Worm (Caenorhabditis elegans) whole organism, L3 larva: ENCODE results near the gene B0035.3.
"Not testable (repeated sequence)": the region's sequence is repeated elsewhere in the genome, so short reads cannot be mapped to it uniquely, and the experiment has no call there.

Experiments used
- R02D3.7 ChIP-seq: fragments of 150-350 bp; optimal IDR thresholded peaks from 2 replicates; lab custom pipeline; 2014; ENCODE audit warnings: missing biosample characterization, missing genetic modification characterization
- ZK546.5 ChIP-seq: sonication (generic microtip); optimal IDR thresholded peaks from 2 replicates; lab custom pipeline; 2017; ENCODE audit warnings: missing biosample characterization, missing genetic modification characterization
- aly-2 ChIP-seq: fragments of 150-350 bp; optimal IDR thresholded peaks from 2 replicates; lab custom pipeline; 2014; ENCODE audit warnings: missing biosample characterization, missing genetic modification characterization
- ama-1 ChIP-seq: fragments of 150-350 bp; optimal IDR thresholded peaks from 2 replicates; lab custom pipeline; 2018
- ceh-16 ChIP-seq: sonication (generic microtip); optimal IDR thresholded peaks from 2 replicates; lab custom pipeline; 2017; ENCODE audit warnings: missing biosample characterization, missing genetic modification characterization
- ceh-82 ChIP-seq: fragments of 150-350 bp; optimal IDR thresholded peaks from 2 replicates; lab custom pipeline; 2014; ENCODE audit warnings: missing biosample characterization, missing genetic modification characterization
- ceh-9 ChIP-seq: sonication (generic microtip); optimal IDR thresholded peaks from 2 replicates; lab custom pipeline; 2018; ENCODE audit warnings: missing biosample characterization, missing genetic modification characterization
- daf-12 ChIP-seq: fragments of 150-350 bp; optimal IDR thresholded peaks from 2 replicates; lab custom pipeline; 2014; ENCODE audit warnings: missing biosample characterization, missing genetic modification reagents, missing genetic modification characterization
- elt-1 ChIP-seq: fragments of 150-350 bp; optimal IDR thresholded peaks from 2 replicates; lab custom pipeline; 2014; ENCODE audit warnings: missing biosample characterization, missing genetic modification characterization
- elt-2 ChIP-seq: sonication (generic microtip); optimal IDR thresholded peaks from 2 replicates; lab custom pipeline; 2016; ENCODE audit warnings: missing genetic modification reagents, mild to moderate bottlenecking, missing genetic modification characterization, missing compliant biosample characterization
- eor-1 ChIP-seq, 2 experiments: fragments of 150-350 bp; optimal IDR thresholded peaks; 2 replicates each; lab custom pipeline; 2014 to 2018; ENCODE audit warnings: missing biosample characterization in 2 of 2, missing genetic modification characterization in 2 of 2
- fkh-10 ChIP-seq: sonication (generic microtip); optimal IDR thresholded peaks from 2 replicates; lab custom pipeline; 2017; ENCODE audit warnings: missing biosample characterization, missing genetic modification reagents, missing genetic modification characterization
- fkh-2 ChIP-seq: fragments of 150-350 bp; optimal IDR thresholded peaks from 2 replicates; lab custom pipeline; 2014; ENCODE audit warnings: missing biosample characterization, missing genetic modification reagents, missing genetic modification characterization
- fos-1 ChIP-seq: fragments of 150-350 bp; optimal IDR thresholded peaks from 2 replicates; lab custom pipeline; 2014; ENCODE audit warnings: missing biosample characterization, missing genetic modification characterization
- hmg-11 ChIP-seq: sonication (generic microtip); optimal IDR thresholded peaks from 2 replicates; lab custom pipeline; 2016; ENCODE audit warnings: missing genetic modification characterization, missing compliant biosample characterization
- lin-15B ChIP-seq: fragments of 150-350 bp; optimal IDR thresholded peaks from 2 replicates; lab custom pipeline; 2014; ENCODE audit warnings: missing biosample characterization, missing genetic modification characterization
- lin-39 ChIP-seq: fragments of 150-350 bp; optimal IDR thresholded peaks from 2 replicates; lab custom pipeline; 2018; ENCODE audit warnings: missing biosample characterization, missing genetic modification reagents, missing genetic modification characterization
- lsy-12 ChIP-seq: sonication (generic microtip); optimal IDR thresholded peaks from 2 replicates; lab custom pipeline; 2016; ENCODE audit warnings: mild to moderate bottlenecking, missing genetic modification characterization, missing compliant biosample characterization
- mdl-1 ChIP-seq: fragments of 150-350 bp; optimal IDR thresholded peaks from 2 replicates; lab custom pipeline; 2014; ENCODE audit warnings: missing biosample characterization, missing genetic modification characterization
- mml-1 ChIP-seq: fragments of 150-350 bp; sonication (generic microtip); optimal IDR thresholded peaks from 3 replicates; lab custom pipeline; 2014; ENCODE audit warnings: missing biosample characterization, missing genetic modification characterization
- nhr-11 ChIP-seq: fragments of 150-350 bp; optimal IDR thresholded peaks from 2 replicates; lab custom pipeline; 2014; ENCODE audit warnings: missing biosample characterization, missing genetic modification characterization
- nhr-12 ChIP-seq: fragments of 150-350 bp; optimal IDR thresholded peaks from 2 replicates; lab custom pipeline; 2014; ENCODE audit warnings: missing biosample characterization, missing genetic modification characterization
- nhr-23 ChIP-seq: fragments of 150-350 bp; optimal IDR thresholded peaks from 2 replicates; lab custom pipeline; 2014; ENCODE audit warnings: missing biosample characterization, missing genetic modification reagents, missing genetic modification characterization
- nhr-237 ChIP-seq: fragments of 150-350 bp; optimal IDR thresholded peaks from 2 replicates; lab custom pipeline; 2014; ENCODE audit warnings: missing biosample characterization, missing genetic modification characterization
- nhr-25 ChIP-seq: sonication (generic microtip); optimal IDR thresholded peaks from 2 replicates; lab custom pipeline; 2017; ENCODE audit warnings: missing biosample characterization, missing genetic modification characterization
- nhr-28 ChIP-seq: fragments of 150-350 bp; optimal IDR thresholded peaks from 2 replicates; lab custom pipeline; 2014; ENCODE audit warnings: missing biosample characterization, missing genetic modification characterization
- nhr-67 ChIP-seq: fragments of 150-350 bp; optimal IDR thresholded peaks from 2 replicates; lab custom pipeline; 2014; ENCODE audit warnings: missing biosample characterization, missing genetic modification characterization
- nhr-76 ChIP-seq: fragments of 150-350 bp; sonication (generic microtip); optimal IDR thresholded peaks from 5 replicates; lab custom pipeline; 2014; ENCODE audit warnings: missing biosample characterization, missing genetic modification characterization
- pha-4 ChIP-seq: fragments of 150-350 bp; optimal IDR thresholded peaks from 2 replicates; lab custom pipeline; 2014; ENCODE audit warnings: missing biosample characterization, missing genetic modification reagents, missing genetic modification characterization
- sea-2 ChIP-seq: fragments of 150-350 bp; sonication (generic microtip); optimal IDR thresholded peaks from 4 replicates; lab custom pipeline; 2014; ENCODE audit warnings: missing biosample characterization, missing genetic modification reagents, missing genetic modification characterization
- skn-1 ChIP-seq: fragments of 150-350 bp; optimal IDR thresholded peaks from 2 replicates; lab custom pipeline; 2014; ENCODE audit warnings: missing biosample characterization, missing genetic modification characterization
- snpc-4 ChIP-seq: fragments of 150-350 bp; optimal IDR thresholded peaks from 2 replicates; lab custom pipeline; 2014; ENCODE audit warnings: missing biosample characterization, missing genetic modification characterization
- tbx-2 ChIP-seq: sonication (generic microtip); optimal IDR thresholded peaks from 2 replicates; lab custom pipeline; 2016; ENCODE audit warnings: mild to moderate bottlenecking, missing genetic modification characterization, missing compliant biosample characterization
- unc-39 ChIP-seq: sonication (generic microtip); optimal IDR thresholded peaks from 4 replicates; lab custom pipeline; 2017; ENCODE audit warnings: missing biosample characterization, missing genetic modification characterization
- unc-62 ChIP-seq: fragments of 150-350 bp; sonication (generic microtip); optimal IDR thresholded peaks from 4 replicates; lab custom pipeline; 2014; ENCODE audit warnings: missing biosample characterization, missing genetic modification reagents, missing genetic modification characterization
- zag-1 ChIP-seq: fragments of 150-350 bp; optimal IDR thresholded peaks from 2 replicates; lab custom pipeline; 2014; ENCODE audit warnings: missing biosample characterization, missing genetic modification characterization
- ztf-11 ChIP-seq: fragments of 150-350 bp; optimal IDR thresholded peaks from 2 replicates; lab custom pipeline; 2014; ENCODE audit warnings: missing biosample characterization, missing genetic modification characterization
- ztf-4 ChIP-seq: fragments of 150-350 bp; optimal IDR thresholded peaks from 2 replicates; lab custom pipeline; 2014; ENCODE audit warnings: missing biosample characterization, missing genetic modification characterization

Gene B0035.3

ce11 chrIV:11336180-11336579, 21.4 kb upstream of the B0035.3 start:
- no peak for TF ChIP-seq fos-1 (tag; lab: Kevin White, UChicago)
- TF ChIP-seq lin-15B (tag; lab: Kevin White, UChicago), result no peak
- TF ChIP-seq ama-1, result no peak
- no peak for TF ChIP-seq tbx-2 (tag; lab: Kevin White, UChicago)
- no peak for TF ChIP-seq ceh-9
- no peak for TF ChIP-seq mdl-1 (tag; lab: Kevin White, UChicago)
- TF ChIP-seq ztf-4, result no peak
- no peak for TF ChIP-seq daf-12
- no peak for TF ChIP-seq nhr-23 (tag; lab: Kevin White, UChicago)
- no peak for TF ChIP-seq nhr-11 (tag; lab: Kevin White, UChicago)
- no peak for TF ChIP-seq unc-39 (tag; lab: Kevin White, UChicago)
- TF ChIP-seq aly-2 (tag; lab: Kevin White, UChicago), result no peak

DNA sequence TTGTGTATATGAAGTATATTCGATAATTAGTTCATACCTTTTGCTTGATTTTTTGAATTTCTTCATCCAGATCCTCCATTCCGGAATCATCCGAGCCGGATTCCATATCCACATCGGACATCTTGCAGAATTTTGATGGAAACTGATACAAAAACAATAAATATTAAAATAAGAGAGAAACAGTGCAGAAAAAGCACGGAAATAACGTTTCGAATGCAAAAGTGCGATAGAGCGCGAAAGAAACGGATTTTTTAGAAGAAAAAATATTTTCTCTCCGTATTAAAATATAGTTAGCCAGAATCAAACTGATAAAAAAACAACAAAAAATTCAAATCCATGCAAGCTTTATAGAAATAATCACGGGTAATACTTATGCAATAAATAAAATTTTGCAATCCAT, 18.0 kb upstream of the B0035.3 start, which contains the start of gene sart-3:
Gene sart-3, minus strand, starts transcription at position 219 of the 400 bp plus-strand sequence.
- no peak for TF ChIP-seq unc-39 (tag; lab: Kevin White, UChicago)
- peak; percentile 43 for TF ChIP-seq pha-4 (tag; lab: Kevin White, UChicago)
- no peak for TF ChIP-seq snpc-4 (tag; lab: Kevin White, UChicago)
- no peak for TF ChIP-seq lsy-12 (tag; lab: Kevin White, UChicago)
- TF ChIP-seq lin-15B (tag; lab: Kevin White, UChicago), result peak; percentile 24

DNA sequence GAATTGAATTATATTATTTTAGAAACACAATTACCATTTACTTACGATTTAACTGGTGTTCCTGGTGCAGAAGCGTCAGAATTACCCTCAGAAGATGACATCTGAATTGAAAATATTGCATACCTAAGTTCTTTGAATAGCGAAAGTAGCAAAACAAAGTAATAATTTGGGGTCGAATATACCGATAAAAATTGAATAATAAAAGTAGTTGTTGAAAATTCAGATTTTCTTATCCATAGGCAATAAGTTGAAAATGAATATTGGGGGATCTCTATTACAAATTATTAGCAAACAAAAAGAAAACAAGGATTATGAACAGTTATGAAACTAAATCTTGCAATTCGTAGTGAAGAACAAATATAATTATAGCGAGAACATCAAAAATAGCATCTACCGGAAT, 14.5 kb upstream of the B0035.3 start, which contains the start of gene leo-1:
Gene leo-1, minus strand, starts transcription at position 101 of the 400 bp plus-strand sequence.
- TF ChIP-seq R02D3.7 (tag; lab: Kevin White, UChicago), result no peak
- no peak for TF ChIP-seq nhr-28
- no peak for TF ChIP-seq ceh-9
- no peak for TF ChIP-seq fkh-10 (GFP tag; lab: Kevin White, UChicago)
- TF ChIP-seq zag-1, result no peak
- TF ChIP-seq nhr-25 (tag; lab: Kevin White, UChicago), result no peak
- no peak for TF ChIP-seq unc-39 (tag; lab: Kevin White, UChicago)
- TF ChIP-seq nhr-67 (tag; lab: Kevin White, UChicago), result no peak
- TF ChIP-seq ama-1, result no peak
- no peak for TF ChIP-seq nhr-11 (tag; lab: Kevin White, UChicago)

ce11 chrIV:11326939-11327565, 12.3 kb upstream of the B0035.3 start, which contains the start of gene B0035.21:
Gene B0035.21, plus strand, starts transcription at chrIV:11327260.
- no peak for TF ChIP-seq lin-39
- TF ChIP-seq nhr-28, result no peak
- no peak for TF ChIP-seq nhr-76 (tag; lab: Kevin White, UChicago)
- no peak for TF ChIP-seq ztf-11 (tag; lab: Kevin White, UChicago)
- TF ChIP-seq elt-2 (tag; lab: Kevin White, UChicago), result no peak
- no peak for TF ChIP-seq skn-1
- TF ChIP-seq nhr-237, result no peak
- TF ChIP-seq sea-2 (GFP tag; lab: Kevin White, UChicago), result no peak
- no peak for TF ChIP-seq elt-1 (tag; lab: Kevin White, UChicago)
- no peak for TF ChIP-seq hmg-11 (tag; lab: Kevin White, UChicago)
- TF ChIP-seq pha-4 (tag; lab: Kevin White, UChicago), result no peak

DNA sequence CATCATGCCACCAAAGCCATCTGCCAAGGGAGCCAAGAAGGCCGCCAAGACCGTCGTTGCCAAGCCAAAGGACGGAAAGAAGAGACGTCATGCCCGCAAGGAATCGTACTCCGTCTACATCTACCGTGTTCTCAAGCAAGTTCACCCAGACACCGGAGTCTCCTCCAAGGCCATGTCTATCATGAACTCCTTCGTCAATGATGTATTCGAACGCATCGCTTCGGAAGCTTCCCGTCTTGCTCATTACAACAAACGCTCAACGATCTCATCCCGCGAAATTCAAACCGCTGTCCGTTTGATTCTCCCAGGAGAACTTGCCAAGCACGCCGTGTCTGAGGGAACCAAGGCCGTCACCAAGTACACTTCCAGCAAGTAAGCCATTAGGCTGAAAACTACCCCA, 9.9 kb upstream of the B0035.3 start, which contains the start of gene his-48:
Gene his-48, plus strand, starts transcription at position 5 of the 400 bp plus-strand sequence.
- not testable (repeated sequence) for TF ChIP-seq nhr-12 (tag; lab: Kevin White, UChicago); mml-1 (tag; lab: Kevin White, UChicago); daf-12

ce11 chrIV:11323666-11324065, 8.9 kb upstream of the B0035.3 start:
- TF ChIP-seq fkh-2 (tag; lab: Kevin White, UChicago), result no peak
- TF ChIP-seq ceh-82, result no peak
- TF ChIP-seq lin-15B (tag; lab: Kevin White, UChicago), result no peak
- no peak for TF ChIP-seq R02D3.7 (tag; lab: Kevin White, UChicago)
- TF ChIP-seq ZK546.5, result no peak
- TF ChIP-seq eor-1 (tag; optimal IDR thresholded peaks at IDR 0.05; lab: Kevin White, UChicago), result no peak
- TF ChIP-seq zag-1, result no peak
- TF ChIP-seq ceh-16 (tag; lab: Kevin White, UChicago), result no peak
- no peak for TF ChIP-seq fkh-10 (GFP tag; lab: Kevin White, UChicago)
- TF ChIP-seq mml-1 (tag; lab: Kevin White, UChicago), result no peak
- TF ChIP-seq unc-62 (GFP tag; lab: Kevin White, UChicago), result no peak
- no peak for TF ChIP-seq skn-1
- TF ChIP-seq nhr-25 (tag; lab: Kevin White, UChicago), result no peak
- no peak for TF ChIP-seq nhr-11 (tag; lab: Kevin White, UChicago)
